Fruit fly (Drosophila melanogaster): ENCODE results near the gene btsz.

The btsz gene

dm6 chr3R:14903837-14904431 lies 28.6 kb upstream of the btsz start, which contains the start of gene VhaPPA1-1 (continued):
- TF ChIP-seq Xbp1 (GFP tag; optimal IDR thresholded peaks at IDR 0.05) = peak; percentile 37
- peak in 1 of 2 experiments; percentile 69 for TF ChIP-seq crp (GFP tag; optimal IDR thresholded peaks at IDR 0.05)
- TF ChIP-seq ac (GFP tag; optimal IDR thresholded peaks at IDR 0.05) = no peak
- peak; percentile 9 for TF ChIP-seq CG8388 (GFP tag; optimal IDR thresholded peaks at IDR 0.05)
- TF ChIP-seq usp (GFP tag; optimal IDR thresholded peaks at IDR 0.05) = no peak
- TF ChIP-seq CG16815 (GFP tag; optimal IDR thresholded peaks at IDR 0.05) = no peak
- no peak for TF ChIP-seq CG16863 (GFP tag; optimal IDR thresholded peaks at IDR 0.05)
- TF ChIP-seq lola (GFP tag; optimal IDR thresholded peaks at IDR 0.05) = peak in 1 of 3 experiments; percentile 42
- no peak for TF ChIP-seq Fer2 (tag; optimal IDR thresholded peaks at IDR 0.05)
- TF ChIP-seq Myb (GFP tag; optimal IDR thresholded peaks at IDR 0.05) = peak; percentile 95
- no peak for TF ChIP-seq lov (optimal IDR thresholded peaks at IDR 0.05)
- no peak for TF ChIP-seq lov (GFP tag; IDR thresholded peaks at IDR 0.05)
- TF ChIP-seq pita (GFP tag; optimal IDR thresholded peaks at IDR 0.05) = peak; percentile 78
- 0 out of 2 replicates have a peak, but pooled peaks have one; percentile 14 for TF ChIP-seq Ada2b (GFP tag; IDR thresholded peaks at IDR 0.05)
- no peak for TF ChIP-seq wek (GFP tag; optimal IDR thresholded peaks at IDR 0.05)
- TF ChIP-seq CG31388 (GFP tag; optimal IDR thresholded peaks at IDR 0.05) = no peak
- TF ChIP-seq Dip2 (GFP tag; IDR thresholded peaks at IDR 0.05) = no peak
- no peak for TF ChIP-seq Hand (GFP tag; optimal IDR thresholded peaks at IDR 0.05)
- TF ChIP-seq Sry-δ (GFP tag; optimal IDR thresholded peaks at IDR 0.05) = peak; percentile 86
- no peak for TF ChIP-seq CrebB (tag; optimal IDR thresholded peaks at IDR 0.05)
- no peak for TF ChIP-seq sob (GFP tag; IDR thresholded peaks at IDR 0.05)
- peak; percentile 29; the same call in 1 of the 2 replicates for TF ChIP-seq CG6689 (GFP tag; IDR thresholded peaks at IDR 0.05)
- no peak for TF ChIP-seq Adf1 (GFP tag; IDR thresholded peaks at IDR 0.05)
- no peak for TF ChIP-seq jigr1 (GFP tag; IDR thresholded peaks at IDR 0.05)
- TF ChIP-seq disco-r (GFP tag; optimal IDR thresholded peaks at IDR 0.05) = no peak
- TF ChIP-seq sc (optimal IDR thresholded peaks at IDR 0.05) = no peak
- TF ChIP-seq sc (GFP tag; optimal IDR thresholded peaks at IDR 0.05) = no peak
- no peak for TF ChIP-seq CG2889 (GFP tag; IDR thresholded peaks at IDR 0.05)
- no peak for TF ChIP-seq dimm (GFP tag; IDR thresholded peaks at IDR 0.05)
- TF ChIP-seq Hr39 (optimal IDR thresholded peaks at IDR 0.05) = no peak
- TF ChIP-seq Atf6 (GFP tag; IDR thresholded peaks at IDR 0.05) = no peak
- no peak for TF ChIP-seq toy (GFP tag; IDR thresholded peaks at IDR 0.05)
- TF ChIP-seq nerfin-2 (GFP tag; IDR thresholded peaks at IDR 0.05; ENCODE audit: partially characterized antibody) = no peak; the same call in 1 of the 2 replicates
- TF ChIP-seq Pdp1 (GFP tag; optimal IDR thresholded peaks at IDR 0.05) = peak in 1 of 2 experiments; percentile 39
- peak; percentile 66 for TF ChIP-seq CG10267 (tag; optimal IDR thresholded peaks at IDR 0.05)
- TF ChIP-seq CG2129 (GFP tag; IDR thresholded peaks at IDR 0.05; ENCODE audit: partially characterized antibody) = no peak
- no peak for TF ChIP-seq Oli (tag; optimal IDR thresholded peaks at IDR 0.05)
- 0 out of 3 replicates have a peak, but pooled peaks have one; percentile 38 for TF ChIP-seq ci (GFP tag; IDR thresholded peaks at IDR 0.05)
- no peak for TF ChIP-seq vvl (GFP tag; IDR thresholded peaks at IDR 0.05)
- no peak for TF ChIP-seq Mad (GFP tag; optimal IDR thresholded peaks at IDR 0.05)
- no peak for TF ChIP-seq Gsc (GFP tag; IDR thresholded peaks at IDR 0.05)
- no peak for TF ChIP-seq CG9437 (GFP tag; optimal IDR thresholded peaks at IDR 0.05)
- TF ChIP-seq NC2β (GFP tag; optimal IDR thresholded peaks at IDR 0.05) = no peak
- no peak for TF ChIP-seq CG7556 (GFP tag; optimal IDR thresholded peaks at IDR 0.05)
- TF ChIP-seq Rx (GFP tag; IDR thresholded peaks at IDR 0.05) = no peak
- no peak for TF ChIP-seq CG6683 (GFP tag; optimal IDR thresholded peaks at IDR 0.05)
- peak; percentile 77 for TF ChIP-seq Med (GFP tag)
- TF ChIP-seq CG1832 (GFP tag; optimal IDR thresholded peaks at IDR 0.05) = no peak
- no peak for TF ChIP-seq ranshi (GFP tag; IDR thresholded peaks at IDR 0.05)
- no peak for TF ChIP-seq lab (GFP tag; optimal IDR thresholded peaks at IDR 0.05)
- peak; percentile 1 for TF ChIP-seq Chrac-16 (GFP tag; optimal IDR thresholded peaks at IDR 0.05)
- peak; percentile 57 for TF ChIP-seq CG8478 (optimal IDR thresholded peaks at IDR 0.05)
